Fruit fly (Drosophila melanogaster) whole organism, embryonic: ENCODE results near the gene Cdc16.
A peak's percentile ranks its signal among the peaks of the same experiment; 100 is the strongest.

Experiments
- Atf6 ChIP-seq: fragments of 200-800 bp; sonication (Bioruptor generic); IDR thresholded peaks from 2 replicates; pipeline ENCODE4 v1.3.6; 2022; ENCODE audit warnings: missing biosample characterization, missing genetic modification characterization
- CG11398 ChIP-seq: fragments of 200-800 bp; sonication (Bioruptor generic); optimal IDR thresholded peaks from 2 replicates; lab custom pipeline; 2016; ENCODE audit warnings: missing biosample characterization, missing genetic modification characterization
- CG12155 ChIP-seq: fragments of 200-800 bp; sonication (Bioruptor generic); optimal IDR thresholded peaks from 3 replicates; lab custom pipeline; 2016; ENCODE audit warnings: missing biosample characterization, missing genetic modification characterization
- CG14860 ChIP-seq: fragments of 200-800 bp; sonication (Bioruptor generic); IDR thresholded peaks from 3 replicates; pipeline ENCODE4 v1.3.6; 2022; ENCODE audit warnings: missing biosample characterization, missing genetic modification characterization; ENCODE audit not compliant: partially characterized antibody
- CG15696 ChIP-seq: fragments of 200-800 bp; sonication (Bioruptor generic); optimal IDR thresholded peaks from 2 replicates; lab custom pipeline; 2019; ENCODE audit warnings: missing biosample characterization, mild to moderate bottlenecking, missing genetic modification characterization, moderate library complexity
- CG16813 ChIP-seq: fragments of 200-800 bp; sonication (Bioruptor generic); IDR thresholded peaks from 3 replicates; pipeline ENCODE4 v1.3.6; 2022; ENCODE audit warnings: missing biosample characterization, missing genetic modification characterization; ENCODE audit not compliant: partially characterized antibody
- CG18599 ChIP-seq: fragments of 200-800 bp; sonication (Bioruptor generic); optimal IDR thresholded peaks from 3 replicates; lab custom pipeline; 2017; ENCODE audit warnings: missing biosample characterization, missing genetic modification characterization, mild to moderate bottlenecking, moderate library complexity, missing genetic modification reagents
- CG32772 ChIP-seq: fragments of 200-800 bp; sonication (Bioruptor generic); IDR thresholded peaks from 2 replicates; pipeline ENCODE4 v1.3.6; 2022; ENCODE audit warnings: missing biosample characterization, missing genetic modification characterization
- CG6791 ChIP-seq: fragments of 200-800 bp; sonication (Bioruptor generic); IDR thresholded peaks from 3 replicates; pipeline ENCODE4 v1.3.6; 2022; ENCODE audit warnings: missing biosample characterization, missing genetic modification characterization; ENCODE audit not compliant: partially characterized antibody
- CG7271 ChIP-seq: fragments of 200-800 bp; sonication (Bioruptor generic); optimal IDR thresholded peaks from 2 replicates; lab custom pipeline; 2018; ENCODE audit warnings: missing biosample characterization, mild to moderate bottlenecking, missing genetic modification characterization, moderate library complexity
- CG8089 ChIP-seq: fragments of 200-800 bp; sonication (Bioruptor generic); optimal IDR thresholded peaks from 3 replicates; lab custom pipeline; 2016; ENCODE audit warnings: missing biosample characterization, missing genetic modification characterization
- CG8388 ChIP-seq: fragments of 200-800 bp; sonication (Bioruptor generic); optimal IDR thresholded peaks from 2 replicates; lab custom pipeline; 2019; ENCODE audit warnings: missing biosample characterization, mild to moderate bottlenecking, missing genetic modification characterization, moderate library complexity
- CrebB ChIP-seq: fragments of 200-800 bp; sonication (Bioruptor generic); optimal IDR thresholded peaks from 3 replicates; lab custom pipeline; 2018; ENCODE audit warnings: missing biosample characterization, mild to moderate bottlenecking, missing genetic modification characterization
- Dbx ChIP-seq: fragments of 200-800 bp; sonication (Bioruptor generic); IDR thresholded peaks from 3 replicates; pipeline ENCODE4 v1.3.6; 2022; ENCODE audit warnings: missing biosample characterization, missing genetic modification characterization
- Dip3 ChIP-seq: fragments of 200-800 bp; sonication (Bioruptor generic); optimal IDR thresholded peaks from 3 replicates; lab custom pipeline; 2016; ENCODE audit warnings: missing biosample characterization, missing genetic modification characterization
- Doc3 ChIP-seq: fragments of 200-800 bp; sonication (Bioruptor generic); IDR thresholded peaks from 3 replicates; pipeline ENCODE4 v1.3.6; 2022; ENCODE audit warnings: missing biosample characterization, missing genetic modification characterization; ENCODE audit not compliant: partially characterized antibody
- Dp ChIP-seq: fragments of 200-800 bp; sonication (Bioruptor generic); optimal IDR thresholded peaks from 2 replicates; lab custom pipeline; 2018; ENCODE audit warnings: missing biosample characterization, mild to moderate bottlenecking, missing genetic modification characterization, moderate library complexity
- Hr51 ChIP-seq, 2 experiments: fragments of 200-800 bp; sonication (Bioruptor generic); optimal IDR thresholded peaks; 2 replicates in 1 of 2; 3 replicates in 1 of 2; lab custom pipeline; 2016 to 2018; ENCODE audit warnings: missing biosample characterization in 2 of 2, missing genetic modification characterization in 2 of 2, mild to moderate bottlenecking in 1 of 2, moderate library complexity in 1 of 2
- Hr78 ChIP-seq, 2 experiments: fragments of 200-800 bp in 1 of 2; fragments of >200 bp in 1 of 2; sonication (Bioruptor generic) in 1 of 2; optimal IDR thresholded peaks; 2 replicates each; lab custom pipeline; 2017 to 2019; ENCODE audit warnings: missing biosample characterization in 2 of 2, missing genetic modification characterization in 2 of 2, mild to moderate bottlenecking in 1 of 2, moderate library complexity in 1 of 2
- Myb ChIP-seq: fragments of 200-800 bp; sonication (Bioruptor generic); optimal IDR thresholded peaks from 2 replicates; lab custom pipeline; 2016; ENCODE audit warnings: missing biosample characterization, missing genetic modification characterization
- NK7.1 ChIP-seq: fragments of 200-800 bp; sonication (Bioruptor generic); optimal IDR thresholded peaks from 3 replicates; lab custom pipeline; 2016; ENCODE audit warnings: missing biosample characterization, missing genetic modification characterization
- Nf-YC ChIP-seq: fragments of 200-800 bp; optimal IDR thresholded peaks from 3 replicates; lab custom pipeline; 2019; ENCODE audit warnings: missing biosample characterization, mild to moderate bottlenecking, missing genetic modification characterization, moderate library complexity
- Opbp ChIP-seq: fragments of 200-800 bp; sonication (Bioruptor generic); IDR thresholded peaks from 3 replicates; pipeline ENCODE4 v1.3.6; 2022; ENCODE audit warnings: missing biosample characterization, missing genetic modification characterization; ENCODE audit not compliant: partially characterized antibody
- Ravus ChIP-seq: fragments of 200-800 bp; sonication (Bioruptor generic); IDR thresholded peaks from 2 replicates; pipeline ENCODE4 v1.3.6; 2022; ENCODE audit warnings: missing biosample characterization, missing genetic modification characterization
- Side ChIP-seq: fragments of 200-800 bp; sonication (Bioruptor generic); optimal IDR thresholded peaks from 2 replicates; lab custom pipeline; 2016; ENCODE audit warnings: missing biosample characterization, missing genetic modification characterization
- Sox100B ChIP-seq: fragments of 200-800 bp; sonication (Bioruptor generic); optimal IDR thresholded peaks from 3 replicates; lab custom pipeline; 2018; ENCODE audit warnings: missing biosample characterization, mild to moderate bottlenecking, missing genetic modification characterization
- Xbp1 ChIP-seq: fragments of 200-800 bp; sonication (Bioruptor generic); optimal IDR thresholded peaks from 3 replicates; lab custom pipeline; 2016; ENCODE audit warnings: missing biosample characterization, mild to moderate bottlenecking, missing genetic modification characterization
- abd-A ChIP-seq: fragments of 200-800 bp; sonication (Bioruptor generic); optimal IDR thresholded peaks from 3 replicates; lab custom pipeline; 2019; ENCODE audit warnings: missing biosample characterization, mild to moderate bottlenecking, missing genetic modification characterization, moderate library complexity
- amos ChIP-seq: fragments of 200-800 bp; sonication (Bioruptor generic); IDR thresholded peaks from 2 replicates; pipeline ENCODE4 v1.3.6; 2022; ENCODE audit warnings: missing biosample characterization, missing genetic modification characterization; ENCODE audit not compliant: partially characterized antibody
- az2 ChIP-seq: fragments of 200-800 bp; sonication (Bioruptor generic); optimal IDR thresholded peaks from 3 replicates; lab custom pipeline; 2016; ENCODE audit warnings: missing biosample characterization, missing genetic modification characterization
- crol ChIP-seq: fragments of 200-800 bp; sonication (Bioruptor generic); IDR thresholded peaks from 2 replicates; pipeline ENCODE4 v1.3.6; 2022; ENCODE audit warnings: missing biosample characterization, missing genetic modification characterization
- crp ChIP-seq, 2 experiments: fragments of 200-800 bp; sonication (Bioruptor generic); optimal IDR thresholded peaks; 2 replicates in 1 of 2; 3 replicates in 1 of 2; lab custom pipeline; 2017; ENCODE audit warnings: missing biosample characterization in 2 of 2, missing genetic modification characterization in 2 of 2, mild to moderate bottlenecking in 1 of 2, moderate library complexity in 1 of 2
- gro ChIP-seq: fragments of 200-800 bp; sonication (Bioruptor generic); optimal IDR thresholded peaks from 2 replicates; lab custom pipeline; 2016; ENCODE audit warnings: missing biosample characterization, missing genetic modification characterization
- gsb ChIP-seq: fragments of 200-800 bp; sonication (Bioruptor generic); IDR thresholded peaks from 2 replicates; pipeline ENCODE4 v1.3.6; 2022; ENCODE audit warnings: missing biosample characterization, missing genetic modification characterization
- ham ChIP-seq: fragments of 200-800 bp; sonication (Bioruptor generic); IDR thresholded peaks from 2 replicates; pipeline ENCODE4 v1.3.6; 2022; ENCODE audit warnings: missing biosample characterization, missing genetic modification characterization
- hkb ChIP-seq, 2 experiments: fragments of 200-800 bp in 1 of 2; fragments of >200 bp in 1 of 2; sonication (Bioruptor generic) in 1 of 2; IDR thresholded peaks in 1 of 2; optimal IDR thresholded peaks in 1 of 2; 2 replicates each; pipeline versions ENCODE4 v1.3.6 to Lab custom; 2017 to 2022; ENCODE audit warnings: missing biosample characterization in 1 of 2, missing genetic modification characterization in 1 of 2
- kay ChIP-seq: fragments of 200-800 bp; sonication (Bioruptor generic); optimal IDR thresholded peaks from 2 replicates; lab custom pipeline; 2016; ENCODE audit warnings: missing biosample characterization, missing genetic modification characterization
- otp ChIP-seq: fragments of 200-800 bp; sonication (Bioruptor generic); IDR thresholded peaks from 3 replicates; pipeline ENCODE4, ENCODE4 v1.3.6; 2022; ENCODE audit warnings: missing biosample characterization, missing genetic modification characterization
- phol ChIP-seq: fragments of 200-800 bp; sonication (Bioruptor generic); optimal IDR thresholded peaks from 3 replicates; lab custom pipeline; 2018; ENCODE audit warnings: missing biosample characterization, mild to moderate bottlenecking, missing genetic modification characterization, moderate library complexity
- rib ChIP-seq: fragments of 200-800 bp; sonication (Bioruptor generic); IDR thresholded peaks from 2 replicates; pipeline ENCODE4 v1.3.6; 2022; ENCODE audit warnings: missing biosample characterization, missing genetic modification characterization
- tap ChIP-seq: fragments of 200-800 bp; optimal IDR thresholded peaks from 3 replicates; lab custom pipeline; 2019; ENCODE audit warnings: missing biosample characterization, mild to moderate bottlenecking, missing genetic modification characterization, moderate library complexity
- tgo ChIP-seq: fragments of 200-800 bp; sonication (Bioruptor generic); IDR thresholded peaks from 3 replicates; pipeline ENCODE4 v1.3.6; 2022; ENCODE audit warnings: missing biosample characterization, missing genetic modification characterization
- toy ChIP-seq: fragments of 200-800 bp; sonication (Bioruptor generic); IDR thresholded peaks from 2 replicates; pipeline ENCODE4 v1.3.6; 2022; ENCODE audit warnings: missing biosample characterization, missing genetic modification characterization
- twi ChIP-seq: fragments of 200-800 bp; optimal IDR thresholded peaks from 2 replicates; lab custom pipeline; 2019; ENCODE audit warnings: missing biosample characterization, mild to moderate bottlenecking, missing genetic modification characterization, moderate library complexity
- unpg ChIP-seq: fragments of 200-800 bp; sonication (Bioruptor generic); optimal IDR thresholded peaks from 3 replicates; lab custom pipeline; 2018; ENCODE audit warnings: missing biosample characterization, mild to moderate bottlenecking, missing genetic modification characterization, moderate library complexity
- vfl ChIP-seq: fragments of 200-800 bp; sonication (Bioruptor generic); optimal IDR thresholded peaks from 2 replicates; lab custom pipeline; 2016; ENCODE audit warnings: missing biosample characterization, missing genetic modification characterization
- wek ChIP-seq: fragments of 200-800 bp; sonication (Bioruptor generic); optimal IDR thresholded peaks from 3 replicates; lab custom pipeline; 2018; ENCODE audit warnings: missing biosample characterization, mild to moderate bottlenecking, missing genetic modification characterization, moderate library complexity
- wor ChIP-seq: fragments of 200-800 bp; sonication (Bioruptor generic); IDR thresholded peaks from 2 replicates; pipeline ENCODE4 v1.3.6; 2022; ENCODE audit warnings: missing biosample characterization, missing genetic modification characterization
- z ChIP-seq: fragments of 200-800 bp; sonication (Bioruptor generic); IDR thresholded peaks from 3 replicates; pipeline ENCODE4 v1.3.6; 2022; ENCODE audit warnings: missing biosample characterization, missing genetic modification characterization
- zfh2 ChIP-seq: fragments of 200-800 bp; sonication (Bioruptor generic); optimal IDR thresholded peaks from 2 replicates; lab custom pipeline; 2016; ENCODE audit warnings: missing biosample characterization, missing genetic modification characterization

Cdc16 gene

dm6 chr3R:23284256-23284655 is 3.3 kb downstream of the Cdc16 start (continued):
- TF ChIP-seq wek (GFP tag; lab: Kevin White, UChicago) (peak; percentile 39), Side (GFP tag; lab: Kevin White, UChicago) (no peak), CrebB (peak; percentile 66), Atf6 (GFP tag; lab: Robert Waterston, UW) (0 out of 2 replicates have a peak, but pooled peaks have one; percentile 26), Sox100B (GFP tag; lab: Kevin White, UChicago) (no peak), Dip3 (no peak), kay (GFP tag; lab: Kevin White, UChicago) (no peak), crol (no peak), Hr51 (GFP tag; optimal IDR thresholded peaks at IDR 0.05; lab: Kevin White, UChicago) (no peak), rib (no peak), abd-A (no peak), toy (GFP tag; lab: Robert Waterston, UW) (no peak), Dp (no peak), unpg (GFP tag; lab: Kevin White, UChicago) (peak; percentile 41), CG6791 (no peak), wor (GFP tag; lab: Robert Waterston, UW) (no peak), gsb (GFP tag; lab: Robert Waterston, UW) (no peak), z (no peak), crp (GFP tag; optimal IDR thresholded peaks at IDR 0.05; lab: Kevin White, UChicago) (no peak), otp (no peak), CG11398 (GFP tag; lab: Kevin White, UChicago) (no peak), phol (no peak), Hr78 (GFP tag; optimal IDR thresholded peaks at IDR 0.05; lab: Kevin White, UChicago) (no peak), Nf-YC (tag; lab: Kevin White, UChicago) (peak; percentile 31), CG32772 (GFP tag; lab: Robert Waterston, UW) (no peak), vfl (GFP tag; lab: Kevin White, UChicago) (no peak), amos (GFP tag; lab: Robert Waterston, UW) (no peak), CG8089 (GFP tag; lab: Kevin White, UChicago) (no peak), gro (GFP tag; lab: Kevin White, UChicago) (peak; percentile 4), hkb (optimal IDR thresholded peaks at IDR 0.05; lab: Kevin White, UChicago) (no peak), hkb (GFP tag; IDR thresholded peaks at IDR 0.05; lab: Robert Waterston, UW) (no peak), ham (GFP tag; lab: Robert Waterston, UW) (no peak), CG8388 (GFP tag; lab: Kevin White, UChicago) (no peak), CG14860 (GFP tag; lab: Robert Waterston, UW) (no peak), Ravus (GFP tag; lab: Robert Waterston, UW) (no peak), Opbp (GFP tag; lab: Robert Waterston, UW) (no peak), CG12155 (GFP tag; lab: Kevin White, UChicago) (no peak), Dbx (GFP tag; lab: Robert Waterston, UW) (no peak), tap (tag; lab: Kevin White, UChicago) (no peak), CG16813 (GFP tag; lab: Robert Waterston, UW) (no peak), az2 (no peak), tgo (GFP tag; lab: Robert Waterston, UW) (no peak), CG18599 (GFP tag; lab: Kevin White, UChicago) (peak; percentile 57), Doc3 (GFP tag; lab: Robert Waterston, UW) (no peak), zfh2 (GFP tag; lab: Kevin White, UChicago) (no peak), CG7271 (tag; lab: Kevin White, UChicago) (no peak), twi (tag; lab: Kevin White, UChicago) (no peak), Myb (GFP tag; lab: Kevin White, UChicago) (no peak), CG15696 (tag; lab: Kevin White, UChicago) (no peak), Xbp1 (GFP tag; lab: Kevin White, UChicago) (no peak), NK7.1 (GFP tag; lab: Kevin White, UChicago) (no peak)
